Worm (Caenorhabditis elegans) whole organism, midembryonic: ENCODE measurements around the gene ZC250.5.
A peak's percentile ranks its signal among the peaks of the same experiment; 100 is the strongest.

Experiments used
- T22C8.4 ChIP-seq: fragments of 200-800 bp; sonication (Bioruptor generic); IDR thresholded peaks from 2 replicates; pipeline ENCODE4 v1.3.6; 2022; ENCODE audit warnings: missing genetic modification characterization, missing compliant biosample characterization
- cog-1 ChIP-seq: sonication (generic microtip); optimal IDR thresholded peaks from 2 replicates; lab custom pipeline; 2016; ENCODE audit warnings: missing genetic modification characterization, missing compliant biosample characterization
- flt-1 ChIP-seq: fragments of 200-800 bp; sonication (Bioruptor generic); IDR thresholded peaks from 2 replicates; pipeline ENCODE4 v1.3.6; 2022; ENCODE audit warnings: missing genetic modification characterization, missing compliant biosample characterization
- klf-2 ChIP-seq: fragments of 200-800 bp; sonication (Bioruptor generic); conservative IDR thresholded peaks from 2 replicates; pipeline ENCODE4 v1.3.6; 2022; ENCODE audit warnings: missing genetic modification reagents, missing genetic modification characterization, missing compliant biosample characterization
- med-1 ChIP-seq: sonication (generic microtip); optimal IDR thresholded peaks from 2 replicates; lab custom pipeline; 2017; ENCODE audit warnings: missing genetic modification characterization, mild to moderate bottlenecking, missing compliant biosample characterization, antibody characterized with exemption, missing genetic modification reagents; ENCODE audit not compliant: insufficient read depth
- ref-1 ChIP-seq: fragments of 200-800 bp; sonication (Bioruptor generic); conservative IDR thresholded peaks from 2 replicates; pipeline ENCODE4 v1.3.6; 2022; ENCODE audit warnings: missing genetic modification reagents, missing genetic modification characterization, missing compliant biosample characterization
- tab-1 ChIP-seq: fragments of 200-800 bp; sonication (Bioruptor generic); IDR thresholded peaks from 2 replicates; pipeline ENCODE4 v1.3.6; 2022; ENCODE audit warnings: missing genetic modification characterization, missing compliant biosample characterization
- ztf-23 ChIP-seq: fragments of 200-800 bp; sonication (Bioruptor generic); IDR thresholded peaks from 2 replicates; pipeline ENCODE4 v1.3.6; 2022; ENCODE audit warnings: missing genetic modification reagents, missing genetic modification characterization, missing compliant biosample characterization
- ztf-29 ChIP-seq: fragments of 200-800 bp; sonication (Bioruptor generic); IDR thresholded peaks from 2 replicates; pipeline ENCODE4 v1.3.6; 2022; ENCODE audit warnings: missing genetic modification reagents, missing genetic modification characterization, missing compliant biosample characterization

The ZC250.5 gene

ce11 chrV:5848015-5848609 is 42.5 kb downstream of the ZC250.5 start:
- TF ChIP-seq cog-1 (tag; lab: Kevin White, UChicago) (no peak), med-1 (GFP tag; lab: Kevin White, UChicago) (no peak), ztf-29 (GFP tag; lab: Robert Waterston, UW) (no peak)

- TF ChIP-seq tab-1 (GFP tag; lab: Robert Waterston, UW) (peak; percentile 47; the same call in 1 of the 2 replicates), flt-1 (GFP tag; lab: Robert Waterston, UW) (no peak), T22C8.4 (GFP tag; lab: Robert Waterston, UW) (no peak), cog-1 (tag; lab: Kevin White, UChicago) (no peak)
These were observed 45.1 kb downstream of the ZC250.5 start for ce11 chrV:5850671-5851070.

- no peak for TF ChIP-seq klf-2 (GFP tag; lab: Robert Waterston, UW)
- TF ChIP-seq ref-1: no peak
- TF ChIP-seq tab-1 (GFP tag; lab: Robert Waterston, UW): no peak
- TF ChIP-seq ztf-29 (GFP tag; lab: Robert Waterston, UW): no peak
- TF ChIP-seq med-1 (GFP tag; lab: Kevin White, UChicago): no peak
- no peak for TF ChIP-seq T22C8.4 (GFP tag; lab: Robert Waterston, UW)
- TF ChIP-seq flt-1 (GFP tag; lab: Robert Waterston, UW): no peak
- no peak for TF ChIP-seq cog-1 (tag; lab: Kevin White, UChicago)
- no peak for TF ChIP-seq ztf-23 (GFP tag; lab: Robert Waterston, UW)
These were observed 46.1 kb downstream of the ZC250.5 start for ce11 chrV:5851631-5852030.

- TF ChIP-seq ztf-29 (GFP tag; lab: Robert Waterston, UW) (no peak), T22C8.4 (GFP tag; lab: Robert Waterston, UW) (no peak), tab-1 (GFP tag; lab: Robert Waterston, UW) (no peak), ztf-23 (GFP tag; lab: Robert Waterston, UW) (no peak)
These were observed 46.5 kb downstream of the ZC250.5 start for ce11 chrV:5852084-5852483.
